Worm (Caenorhabditis elegans) whole organism, L2 larva: ENCODE measurements around the gene nex-1.

ENCODE experiments used
- ama-1 ChIP-seq: fragments of 150-350 bp; optimal IDR thresholded peaks from 2 replicates; lab custom pipeline; 2018; ENCODE audit warnings: inconsistent platforms
- unc-39 ChIP-seq: fragments of 150-350 bp; optimal IDR thresholded peaks from 2 replicates; lab custom pipeline; 2014; ENCODE audit warnings: missing biosample characterization, missing genetic modification characterization

ce11 chrIII:5188426-5188825 lies 37.0 kb upstream of the nex-1 start, which contains the start of gene K10D2.8:
- TF ChIP-seq unc-39 (tag; lab: Kevin White, UChicago) (no peak), ama-1 (no peak)
